Fruit fly (Drosophila melanogaster): Measurements from ENCODE around the gene CG18480.
A peak's percentile ranks its signal among the peaks of the same experiment; 100 is the strongest.
"Not testable (repeated sequence)": the region's sequence is repeated elsewhere in the genome, so short reads cannot be mapped to it uniquely, and the experiment has no call there.

Gene CG18480

dm6 chr2L:15629596-15630168 is at the start of gene CG18480:
Gene CG18480, plus strand, starts transcription at chr2L:15630002.
- TF ChIP-seq CG8478 (optimal IDR thresholded peaks at IDR 0.05) (no peak), CTCF (optimal IDR thresholded peaks at IDR 0.05) (no peak)

- TF ChIP-seq CTCF (optimal IDR thresholded peaks at IDR 0.05) (no peak), CG8478 (optimal IDR thresholded peaks at IDR 0.05) (no peak)
These were observed 20.7 kb upstream of the CG18480 start for dm6 chr2L:15609139-15609538.

dm6 chr2L:15611669-15612308 is 18.0 kb upstream of the CG18480 start, which contains the start of gene CG15255:
Gene CG15255, minus strand, starts transcription at chr2L:15611719.
- TF ChIP-seq CG8478 (optimal IDR thresholded peaks at IDR 0.05): no peak
- no peak for TF ChIP-seq CTCF (optimal IDR thresholded peaks at IDR 0.05)

dm6 chr2L:15613285-15613912 is 16.4 kb upstream of the CG18480 start, which contains the start of gene Semp1:
Gene Semp1, minus strand, starts transcription at chr2L:15613335.
- no peak for TF ChIP-seq CG8478 (optimal IDR thresholded peaks at IDR 0.05)
- no peak for TF ChIP-seq CTCF (optimal IDR thresholded peaks at IDR 0.05)

- TF ChIP-seq CG8478 (optimal IDR thresholded peaks at IDR 0.05): no peak
- no peak for TF ChIP-seq CTCF (optimal IDR thresholded peaks at IDR 0.05)
These were observed 15.1 kb upstream of the CG18480 start, which contains the start of gene CG15254 for dm6 chr2L:15614728-15615127. Gene CG15254, minus strand, starts transcription at chr2L:15614828.

dm6 chr2L:15616251-15616650 is 13.6 kb upstream of the CG18480 start, which contains the start of gene CG15253:
Gene CG15253, minus strand, starts transcription at chr2L:15616351.
- TF ChIP-seq CTCF (optimal IDR thresholded peaks at IDR 0.05) (no peak), CG8478 (optimal IDR thresholded peaks at IDR 0.05) (no peak)

dm6 chr2L:15616697-15617096 is 13.1 kb upstream of the CG18480 start, which contains the start of gene CG11865:
Gene CG11865, plus strand, starts transcription at chr2L:15616997.
- TF ChIP-seq CTCF (optimal IDR thresholded peaks at IDR 0.05) (no peak), CG8478 (optimal IDR thresholded peaks at IDR 0.05) (no peak)

- no peak for TF ChIP-seq CG8478 (optimal IDR thresholded peaks at IDR 0.05)
- TF ChIP-seq CTCF (optimal IDR thresholded peaks at IDR 0.05): no peak
These were observed 6.3 kb upstream of the CG18480 start, which contains the start of gene Or35a for dm6 chr2L:15623458-15623857. Gene Or35a, minus strand, starts transcription at chr2L:15623558.

- TF ChIP-seq CG8478 (optimal IDR thresholded peaks at IDR 0.05): no peak
- TF ChIP-seq CTCF (optimal IDR thresholded peaks at IDR 0.05): no peak
These were observed 1.4 kb upstream of the CG18480 start, which contains the start of gene CG7631 for dm6 chr2L:15628378-15628777. Gene CG7631, plus strand, starts transcription at chr2L:15628678.

- TF ChIP-seq CG8478 (optimal IDR thresholded peaks at IDR 0.05) (no peak), CTCF (optimal IDR thresholded peaks at IDR 0.05) (no peak)
These were observed 11.9 kb downstream of the CG18480 start for dm6 chr2L:15641668-15642067.

dm6 chr2L:15643791-15644190 is 14.0 kb downstream of the CG18480 start:
- no peak for TF ChIP-seq CG8478 (optimal IDR thresholded peaks at IDR 0.05)
- TF ChIP-seq CTCF (optimal IDR thresholded peaks at IDR 0.05): peak; percentile 78 to 81

dm6 chr2L:15659374-15659773 is 29.6 kb downstream of the CG18480 start, which contains the start of gene CG44141:
Gene CG44141, minus strand, starts transcription at chr2L:15659474.
- TF ChIP-seq CG8478, CTCF (optimal IDR thresholded peaks at IDR 0.05): not testable (repeated sequence)

dm6 chr2L:15660741-15661140 is 30.9 kb downstream of the CG18480 start, which contains the start of gene CG18477:
Gene CG18477, plus strand, starts transcription at chr2L:15661041.
- not testable (repeated sequence) for TF ChIP-seq CG8478, CTCF (optimal IDR thresholded peaks at IDR 0.05)

dm6 chr2L:15669874-15670273 is 40.1 kb downstream of the CG18480 start, which contains the start of gene CG18478:
Gene CG18478, plus strand, starts transcription at chr2L:15670174.
- TF ChIP-seq CTCF, CG8478 (optimal IDR thresholded peaks at IDR 0.05): not testable (repeated sequence)

- not testable (repeated sequence) for TF ChIP-seq CG8478, CTCF (optimal IDR thresholded peaks at IDR 0.05)
These were observed 46.2 kb downstream of the CG18480 start, which contains the start of gene CG43923 for dm6 chr2L:15676002-15676401. Gene CG43923, minus strand, starts transcription at chr2L:15676102.
